Worm (Caenorhabditis elegans) whole organism, mixed stage, embryonic: ENCODE data around the gene C01G6.3.

Source experiments
- M03D4.4 ChIP-seq: sonication (generic microtip); optimal IDR thresholded peaks from 2 replicates; lab custom pipeline; 2017; ENCODE audit warnings: mild to moderate bottlenecking, missing genetic modification characterization, missing compliant biosample characterization
- blmp-1 ChIP-seq: fragments of 150-350 bp; optimal IDR thresholded peaks from 2 replicates; lab custom pipeline; 2014; ENCODE audit warnings: missing biosample characterization, missing genetic modification characterization
- ceh-39 ChIP-seq: fragments of 150-350 bp; optimal IDR thresholded peaks from 2 replicates; lab custom pipeline; 2014; ENCODE audit warnings: missing biosample characterization, missing genetic modification characterization
- ceh-83 ChIP-seq: fragments of 200-800 bp; sonication (Bioruptor generic); optimal IDR thresholded peaks from 2 replicates; lab custom pipeline; 2018; ENCODE audit warnings: mild to moderate bottlenecking, missing genetic modification characterization, missing compliant biosample characterization
- ces-1 ChIP-seq: fragments of 150-350 bp; optimal IDR thresholded peaks from 2 replicates; lab custom pipeline; 2014; ENCODE audit warnings: missing biosample characterization, missing genetic modification reagents, missing genetic modification characterization
- cnd-1 ChIP-seq: fragments of 200-800 bp; sonication (Bioruptor generic); optimal IDR thresholded peaks from 2 replicates; lab custom pipeline; 2018; ENCODE audit warnings: mild to moderate bottlenecking, missing genetic modification characterization, missing compliant biosample characterization
- drap-1 ChIP-seq: fragments of 200-800 bp; sonication (Bioruptor generic); optimal IDR thresholded peaks from 3 replicates; lab custom pipeline; 2018; ENCODE audit warnings: mild to moderate bottlenecking, missing genetic modification characterization, missing compliant biosample characterization
- elt-1 ChIP-seq: sonication (generic microtip); optimal IDR thresholded peaks from 2 replicates; lab custom pipeline; 2017; ENCODE audit warnings: missing genetic modification characterization, mild to moderate bottlenecking, missing compliant biosample characterization, antibody characterized with exemption, moderate library complexity, borderline replicate concordance; ENCODE audit not compliant: insufficient read depth
- elt-3 ChIP-seq: fragments of 150-350 bp; optimal IDR thresholded peaks from 2 replicates; lab custom pipeline; 2014; ENCODE audit warnings: missing biosample characterization, missing genetic modification characterization
- ham-2 ChIP-seq: fragments of 200-800 bp; sonication (Bioruptor generic); optimal IDR thresholded peaks from 2 replicates; lab custom pipeline; 2018; ENCODE audit warnings: mild to moderate bottlenecking, missing genetic modification characterization, missing compliant biosample characterization
- hlh-1 ChIP-seq: fragments of 150-350 bp; optimal IDR thresholded peaks from 2 replicates; lab custom pipeline; 2014; ENCODE audit warnings: missing biosample characterization, missing genetic modification reagents, missing genetic modification characterization
- lin-32 ChIP-seq: fragments of 200-800 bp; sonication (Bioruptor generic); optimal IDR thresholded peaks from 2 replicates; lab custom pipeline; 2018; ENCODE audit warnings: mild to moderate bottlenecking, missing genetic modification characterization, missing compliant biosample characterization
- lsy-2 ChIP-seq: fragments of 150-350 bp; optimal IDR thresholded peaks from 2 replicates; lab custom pipeline; 2014; ENCODE audit warnings: missing biosample characterization, missing genetic modification characterization
- mab-5 ChIP-seq: fragments of 150-350 bp; optimal IDR thresholded peaks from 2 replicates; lab custom pipeline; 2014; ENCODE audit warnings: missing biosample characterization, missing genetic modification characterization
- mep-1 ChIP-seq: fragments of 150-350 bp; optimal IDR thresholded peaks from 2 replicates; lab custom pipeline; 2017; ENCODE audit warnings: missing biosample characterization, missing genetic modification reagents, missing genetic modification characterization, inconsistent platforms
- mls-2 ChIP-seq: sonication (generic microtip); optimal IDR thresholded peaks from 2 replicates; lab custom pipeline; 2016; ENCODE audit warnings: mild to moderate bottlenecking, missing genetic modification characterization, moderate library complexity, missing compliant biosample characterization
- nhr-12 ChIP-seq: fragments of 150-350 bp; optimal IDR thresholded peaks from 2 replicates; lab custom pipeline; 2014; ENCODE audit warnings: missing biosample characterization, missing genetic modification characterization
- nhr-2 ChIP-seq: fragments of 150-350 bp; optimal IDR thresholded peaks from 2 replicates; lab custom pipeline; 2014; ENCODE audit warnings: missing biosample characterization, missing genetic modification characterization
- nhr-237 ChIP-seq: fragments of 150-350 bp; optimal IDR thresholded peaks from 2 replicates; lab custom pipeline; 2014; ENCODE audit warnings: missing biosample characterization, missing genetic modification characterization
- nhr-28 ChIP-seq: fragments of 150-350 bp; optimal IDR thresholded peaks from 2 replicates; lab custom pipeline; 2014; ENCODE audit warnings: missing biosample characterization, missing genetic modification characterization
- nhr-76 ChIP-seq: sonication (generic microtip); optimal IDR thresholded peaks from 2 replicates; lab custom pipeline; 2017; ENCODE audit warnings: missing biosample characterization, missing genetic modification characterization
- pha-4 ChIP-seq: fragments of 150-350 bp; optimal IDR thresholded peaks from 2 replicates; lab custom pipeline; 2018; ENCODE audit warnings: missing biosample characterization, missing genetic modification reagents, missing genetic modification characterization
- sem-2 ChIP-seq: fragments of 200-800 bp; sonication (Bioruptor generic); optimal IDR thresholded peaks from 2 replicates; lab custom pipeline; 2018; ENCODE audit warnings: mild to moderate bottlenecking, missing genetic modification characterization, missing compliant biosample characterization
- snpc-4 ChIP-seq: fragments of 150-350 bp; optimal IDR thresholded peaks from 2 replicates; lab custom pipeline; 2014; ENCODE audit warnings: missing biosample characterization, missing genetic modification characterization
- sptf-1 ChIP-seq: sonication (generic microtip); optimal IDR thresholded peaks from 2 replicates; lab custom pipeline; 2017; ENCODE audit warnings: mild to moderate bottlenecking, missing genetic modification characterization, moderate library complexity, missing compliant biosample characterization
- tbx-8 ChIP-seq: fragments of 200-800 bp; sonication (Bioruptor generic); optimal IDR thresholded peaks from 2 replicates; lab custom pipeline; 2018; ENCODE audit warnings: mild to moderate bottlenecking, missing genetic modification characterization, moderate library complexity, missing compliant biosample characterization
- unc-120 ChIP-seq: sonication (generic microtip); optimal IDR thresholded peaks from 2 replicates; lab custom pipeline; 2017; ENCODE audit warnings: missing genetic modification characterization, missing compliant biosample characterization; ENCODE audit not compliant: poor library complexity, severe bottlenecking
- unc-39 ChIP-seq: fragments of 150-350 bp; optimal IDR thresholded peaks from 2 replicates; lab custom pipeline; 2014; ENCODE audit warnings: missing biosample characterization, missing genetic modification characterization
- unc-62 ChIP-seq: fragments of 150-350 bp; optimal IDR thresholded peaks from 2 replicates; lab custom pipeline; 2014; ENCODE audit warnings: missing biosample characterization, missing genetic modification reagents, missing genetic modification characterization
- zip-8 ChIP-seq: fragments of 150-350 bp; optimal IDR thresholded peaks from 2 replicates; lab custom pipeline; 2014; ENCODE audit warnings: missing biosample characterization, missing genetic modification characterization
- ztf-11 ChIP-seq: fragments of 150-350 bp; optimal IDR thresholded peaks from 2 replicates; lab custom pipeline; 2014; ENCODE audit warnings: missing biosample characterization, missing genetic modification characterization

C01G6.3 gene

DNA sequence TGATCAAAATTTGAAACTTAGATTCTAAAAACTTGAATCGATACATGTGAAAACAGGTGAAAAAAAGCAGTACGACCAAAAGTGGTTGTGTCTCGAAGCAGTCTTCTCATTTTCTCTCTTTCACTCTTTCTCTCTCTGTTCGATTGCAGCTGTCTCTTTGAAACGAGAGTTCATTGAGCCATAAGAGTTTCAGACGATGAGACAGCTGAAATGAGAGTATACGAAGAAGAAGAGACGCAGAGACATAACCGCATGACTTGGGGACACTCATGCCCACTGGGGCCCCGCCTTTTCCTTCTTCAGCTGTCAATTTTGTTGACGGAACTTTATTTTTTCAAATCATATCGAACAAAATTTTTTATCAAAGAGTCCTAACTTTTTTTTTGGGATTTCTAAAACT is 4.3 kb downstream of the C01G6.3 start:
- TF ChIP-seq mep-1 (peak; percentile 32), lsy-2 (tag; lab: Kevin White, UChicago) (peak; percentile 19), ztf-11 (tag; lab: Kevin White, UChicago) (no peak), mls-2 (tag; lab: Kevin White, UChicago) (peak; percentile 20), unc-120 (tag; lab: Kevin White, UChicago) (peak; percentile 79), nhr-237 (tag; lab: Kevin White, UChicago) (no peak), zip-8 (tag; lab: Kevin White, UChicago) (no peak), tbx-8 (GFP tag; lab: Kevin White, UChicago) (no peak), blmp-1 (tag; lab: Kevin White, UChicago) (no peak), elt-1 (tag; lab: Kevin White, UChicago) (no peak), pha-4 (peak; percentile 58), ceh-83 (GFP tag; lab: Kevin White, UChicago) (no peak), ham-2 (GFP tag; lab: Kevin White, UChicago) (no peak), hlh-1 (tag; lab: Kevin White, UChicago) (peak; percentile 80), cnd-1 (peak; percentile 65), ces-1 (GFP tag; lab: Kevin White, UChicago) (peak; percentile 86), lin-32 (GFP tag; lab: Kevin White, UChicago) (peak; percentile 10), ceh-39 (tag; lab: Kevin White, UChicago) (peak; percentile 28), unc-62 (peak; percentile 63)

ce11 chrII:9274734-9275133 is 5.0 kb downstream of the C01G6.3 start:
- TF ChIP-seq sptf-1 (tag; lab: Kevin White, UChicago): no peak
- TF ChIP-seq unc-120 (tag; lab: Kevin White, UChicago): no peak
- TF ChIP-seq snpc-4 (tag; lab: Kevin White, UChicago): no peak
- TF ChIP-seq nhr-12 (tag; lab: Kevin White, UChicago): no peak
- no peak for TF ChIP-seq elt-1 (tag; lab: Kevin White, UChicago)
- TF ChIP-seq mab-5 (tag; lab: Kevin White, UChicago): no peak
- no peak for TF ChIP-seq cnd-1
- TF ChIP-seq lsy-2 (tag; lab: Kevin White, UChicago): no peak
- TF ChIP-seq drap-1: no peak
- no peak for TF ChIP-seq ceh-83 (GFP tag; lab: Kevin White, UChicago)
- TF ChIP-seq sem-2 (GFP tag; lab: Kevin White, UChicago): no peak
- no peak for TF ChIP-seq M03D4.4 (tag; lab: Kevin White, UChicago)
- TF ChIP-seq pha-4: no peak
- TF ChIP-seq ces-1 (GFP tag; lab: Kevin White, UChicago): no peak
- TF ChIP-seq zip-8 (tag; lab: Kevin White, UChicago): no peak
- TF ChIP-seq blmp-1 (tag; lab: Kevin White, UChicago): no peak
- TF ChIP-seq nhr-28 (tag; lab: Kevin White, UChicago): no peak
- TF ChIP-seq, all 35 proteins: peak for 0

DNA sequence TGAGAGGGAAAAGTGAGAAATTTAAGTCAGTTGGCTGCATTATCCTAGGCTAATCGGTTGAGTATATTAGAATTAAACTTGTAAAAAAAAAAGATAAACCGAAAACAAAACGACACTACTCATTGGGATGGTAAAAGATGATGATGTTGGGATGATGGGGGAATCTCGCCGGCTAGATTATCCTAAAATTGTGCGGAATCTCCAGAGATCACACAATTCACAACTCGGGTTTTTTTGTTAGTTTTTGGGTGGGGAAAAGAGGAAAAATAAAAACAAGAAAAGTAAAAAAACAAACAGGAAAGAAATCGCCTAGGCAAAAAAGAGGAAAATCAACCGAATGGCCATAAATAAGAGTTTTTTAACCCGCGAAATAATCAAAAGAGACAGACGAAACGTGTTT is 5.5 kb downstream of the C01G6.3 start:
- TF ChIP-seq lin-32 (GFP tag; lab: Kevin White, UChicago) (no peak), ces-1 (GFP tag; lab: Kevin White, UChicago) (no peak), drap-1 (no peak), unc-120 (tag; lab: Kevin White, UChicago) (no peak), ztf-11 (tag; lab: Kevin White, UChicago) (no peak), ceh-39 (tag; lab: Kevin White, UChicago) (no peak)

ce11 chrII:9277153-9277552 is 7.5 kb downstream of the C01G6.3 start:
- TF ChIP-seq snpc-4 (tag; lab: Kevin White, UChicago) (no peak), nhr-237 (tag; lab: Kevin White, UChicago) (no peak), mab-5 (tag; lab: Kevin White, UChicago) (no peak), unc-62 (no peak), tbx-8 (GFP tag; lab: Kevin White, UChicago) (no peak), elt-3 (tag; lab: Kevin White, UChicago) (no peak), nhr-12 (tag; lab: Kevin White, UChicago) (no peak), nhr-76 (tag; lab: Kevin White, UChicago) (no peak), ztf-11 (tag; lab: Kevin White, UChicago) (no peak), unc-39 (tag; lab: Kevin White, UChicago) (no peak), nhr-2 (tag; lab: Kevin White, UChicago) (no peak), blmp-1 (tag; lab: Kevin White, UChicago) (no peak), lin-32 (GFP tag; lab: Kevin White, UChicago) (no peak), ceh-39 (tag; lab: Kevin White, UChicago) (no peak), nhr-28 (tag; lab: Kevin White, UChicago) (no peak), cnd-1 (no peak), unc-120 (tag; lab: Kevin White, UChicago) (no peak)
